Worm (Caenorhabditis elegans): ENCODE data around the gene fbxb-87.

Gene fbxb-87

DNA sequence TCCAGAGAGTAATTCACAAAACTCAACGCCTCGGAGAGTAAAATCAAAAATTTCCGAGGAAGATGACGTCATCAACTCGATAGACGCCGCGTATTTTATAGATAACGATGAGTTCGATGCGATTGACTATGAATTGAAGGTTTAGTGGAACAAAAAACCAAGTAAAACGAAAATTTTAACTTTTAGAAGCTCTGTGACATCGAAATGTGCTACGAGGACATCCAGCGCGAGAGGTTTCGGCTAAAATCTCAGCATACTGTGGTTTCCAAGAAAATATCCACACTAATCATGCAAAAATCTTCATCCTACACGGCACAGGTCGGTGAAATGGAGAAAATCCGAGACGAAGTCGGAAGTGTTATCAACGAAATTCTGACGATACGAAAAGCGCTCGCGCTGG, 24.7 kb upstream of the fbxb-87 start:
- no peak for TF ChIP-seq zip-2 (tag; optimal IDR thresholded peaks at IDR 0.05)
- TF ChIP-seq aha-1 (tag): peak; percentile 52
- no peak for TF ChIP-seq ceh-32 (tag; optimal IDR thresholded peaks at IDR 0.05; ENCODE audit: poor library complexity)
- no peak for TF ChIP-seq fkh-10 (GFP tag; optimal IDR thresholded peaks at IDR 0.05)
- TF ChIP-seq F44E2.7 (GFP tag; IDR thresholded peaks at IDR 0.05): no peak
- TF ChIP-seq snpc-1.2 (GFP tag; IDR thresholded peaks at IDR 0.05): no peak

- TF ChIP-seq vab-7 (GFP tag; IDR thresholded peaks at IDR 0.05): no peak
- no peak for TF ChIP-seq dmd-9 (GFP tag; IDR thresholded peaks at IDR 0.05)
These were observed 24.2 kb upstream of the fbxb-87 start for ce11 chrIII:10870161-10870560.

- TF ChIP-seq aha-1 (tag) (peak; percentile 42), pha-4 (GFP tag; IDR thresholded peaks at IDR 0.05) (no peak), pha-4 (tag; optimal IDR thresholded peaks at IDR 0.05) (no peak), lin-39 (tag; optimal IDR thresholded peaks at IDR 0.05) (no peak), set-16 (GFP tag; IDR thresholded peaks at IDR 0.05) (peak; percentile 62), ztf-11 (tag; optimal IDR thresholded peaks at IDR 0.05) (no peak)
These were observed 23.5 kb upstream of the fbxb-87 start for ce11 chrIII:10870814-10871213.

ce11 chrIII:10875132-10875531, 19.2 kb upstream of the fbxb-87 start, which contains the start of gene C44B9.2:
Gene C44B9.2, plus strand, starts transcription at chrIII:10875432.
- no peak for TF ChIP-seq T26A8.4 (GFP tag; IDR thresholded peaks at IDR 0.05)
- peak; percentile 65 for TF ChIP-seq aha-1 (tag)

DNA sequence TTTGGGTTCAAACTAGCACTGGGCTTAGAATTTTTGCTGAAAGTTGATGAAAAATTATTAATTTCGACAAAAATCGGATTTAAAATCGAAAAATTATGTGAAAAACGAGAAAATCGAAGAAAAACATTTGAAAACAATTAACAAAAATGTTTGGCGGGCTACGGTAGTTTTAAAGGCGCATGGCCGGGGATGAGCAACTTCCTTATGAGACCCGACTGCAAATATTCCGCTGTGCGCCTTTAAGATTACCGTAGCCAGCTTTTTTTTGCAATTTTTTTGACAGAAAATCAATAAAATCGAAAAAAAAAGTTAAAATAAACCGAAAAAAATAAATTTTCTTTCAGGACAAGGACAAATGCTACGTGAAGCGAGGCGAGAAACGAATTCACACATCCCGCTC, 16.8 kb upstream of the fbxb-87 start:
- TF ChIP-seq ceh-28 (tag; optimal IDR thresholded peaks at IDR 0.05) (no peak), ceh-20 (GFP tag; IDR thresholded peaks at IDR 0.05) (no peak), F49E8.2 (tag; optimal IDR thresholded peaks at IDR 0.05; ENCODE audit: borderline replicate concordance) (peak; percentile 86), ceh-82 (tag; optimal IDR thresholded peaks at IDR 0.05) (no peak), nhr-237 (tag; optimal IDR thresholded peaks at IDR 0.05) (no peak), lin-39 (tag; optimal IDR thresholded peaks at IDR 0.05) (no peak), skn-1 (tag; optimal IDR thresholded peaks at IDR 0.05) (no peak), arid-1 (GFP tag; conservative IDR thresholded peaks at IDR 0.05) (0 out of 2 replicates have a peak, but pooled peaks have one; percentile 40), ZK337.2 (GFP tag; IDR thresholded peaks at IDR 0.05) (no peak), cey-2 (tag; optimal IDR thresholded peaks at IDR 0.05; ENCODE audit: borderline replicate concordance, insufficient read depth) (no peak), unc-130 (GFP tag; optimal IDR thresholded peaks at IDR 0.05) (peak; percentile 66), ctbp-1 (GFP tag; IDR thresholded peaks at IDR 0.05) (no peak), saeg-2 (GFP tag; IDR thresholded peaks at IDR 0.05) (no peak), spr-3 (GFP tag; optimal IDR thresholded peaks at IDR 0.05) (no peak), mxl-2 (GFP tag; conservative IDR thresholded peaks at IDR 0.05) (no peak), egl-27 (tag; optimal IDR thresholded peaks at IDR 0.05) (no peak), mes-2 (tag; optimal IDR thresholded peaks at IDR 0.05; ENCODE audit: poor library complexity, severe bottlenecking) (peak; percentile 14), daf-16 (GFP tag; optimal IDR thresholded peaks at IDR 0.05) (no peak), daf-16 (tag; optimal IDR thresholded peaks at IDR 0.05) (no peak), lin-29 (GFP tag; IDR thresholded peaks at IDR 0.05) (no peak), Y5F2A.4 (GFP tag; optimal IDR thresholded peaks at IDR 0.05) (no peak), dpl-1 (GFP tag; optimal IDR thresholded peaks at IDR 0.05) (no peak), rbr-2 (tag; optimal IDR thresholded peaks at IDR 0.05) (no peak), nhr-42 (GFP tag; IDR thresholded peaks at IDR 0.05) (no peak), ztf-7 (tag; optimal IDR thresholded peaks at IDR 0.05) (no peak), nhr-25 (tag; optimal IDR thresholded peaks at IDR 0.05; ENCODE audit: borderline replicate concordance, insufficient read depth) (no peak), daf-19 (GFP tag; conservative IDR thresholded peaks at IDR 0.05) (no peak), nhr-11 (tag; optimal IDR thresholded peaks at IDR 0.05) (no peak), lin-38 (GFP tag; IDR thresholded peaks at IDR 0.05) (peak; percentile 67), hif-1 (tag; optimal IDR thresholded peaks at IDR 0.05) (no peak), ceh-44 (GFP tag; IDR thresholded peaks at IDR 0.05) (0 out of 2 replicates have a peak, but pooled peaks have one; percentile 11)
